Worm (Caenorhabditis elegans) whole organism, L1 larva: ENCODE data around the gene clec-258.
A peak's percentile ranks its signal among the peaks of the same experiment; 100 is the strongest.

Experiments
- C04F5.9 ChIP-seq: sonication (generic microtip); optimal IDR thresholded peaks from 2 replicates; lab custom pipeline; 2016; ENCODE audit warnings: missing genetic modification characterization, missing compliant biosample characterization
- C34B4.2 ChIP-seq: sonication (generic microtip); optimal IDR thresholded peaks from 2 replicates; lab custom pipeline; 2017; ENCODE audit warnings: mild to moderate bottlenecking, missing genetic modification characterization, missing compliant biosample characterization
- aha-1 ChIP-seq: fragments of 150-350 bp; optimal IDR thresholded peaks from 2 replicates; lab custom pipeline; 2014; ENCODE audit warnings: missing biosample characterization, missing genetic modification characterization
- aly-2 ChIP-seq: fragments of 150-350 bp; optimal IDR thresholded peaks from 2 replicates; lab custom pipeline; 2014; ENCODE audit warnings: missing biosample characterization, missing genetic modification characterization
- ama-1 ChIP-seq: fragments of 150-350 bp; optimal IDR thresholded peaks from 2 replicates; lab custom pipeline; 2014
- blmp-1 ChIP-seq: fragments of 150-350 bp; optimal IDR thresholded peaks from 2 replicates; lab custom pipeline; 2014; ENCODE audit warnings: missing biosample characterization, missing genetic modification characterization
- ceh-82 ChIP-seq, 3 experiments: fragments of 150-350 bp in 1 of 3; sonication (generic microtip) in 2 of 3; optimal IDR thresholded peaks; 2 replicates each; lab custom pipeline; 2014 to 2017; ENCODE audit warnings: missing biosample characterization in 3 of 3, missing genetic modification characterization in 3 of 3
- ceh-88 ChIP-seq: fragments of 200-800 bp; sonication (Bioruptor generic); IDR thresholded peaks from 2 replicates; pipeline ENCODE4 v1.3.6; 2022; ENCODE audit warnings: missing genetic modification characterization, missing compliant biosample characterization
- ceh-90 ChIP-seq: sonication (generic microtip); optimal IDR thresholded peaks from 2 replicates; lab custom pipeline; 2016; ENCODE audit warnings: missing genetic modification characterization, missing compliant biosample characterization
- ces-1 ChIP-seq: fragments of 150-350 bp; optimal IDR thresholded peaks from 2 replicates; lab custom pipeline; 2014; ENCODE audit warnings: missing biosample characterization, missing genetic modification reagents, missing genetic modification characterization
- efl-1 ChIP-seq, 4 experiments: fragments of 150-350 bp; optimal IDR thresholded peaks in 3 of 4; peaks in 1 of 4; 1 replicate in 1 of 4; 2 replicates in 3 of 4; lab custom pipeline; 2014; ENCODE audit warnings: missing biosample characterization in 2 of 4, missing genetic modification characterization in 2 of 4, missing genetic modification reagents in 2 of 4
- efl-3 ChIP-seq: fragments of 200-800 bp; sonication (Bioruptor generic); optimal IDR thresholded peaks from 2 replicates; lab custom pipeline; 2018; ENCODE audit warnings: mild to moderate bottlenecking, missing genetic modification characterization, missing compliant biosample characterization
- egl-27 ChIP-seq, 2 experiments: fragments of 150-350 bp in 1 of 2; sonication (generic microtip); optimal IDR thresholded peaks; 3 replicates each; lab custom pipeline; 2017 to 2018; ENCODE audit warnings: missing biosample characterization in 2 of 2, missing genetic modification characterization in 2 of 2, missing genetic modification reagents in 2 of 2
- elt-2 ChIP-seq: sonication (generic microtip); optimal IDR thresholded peaks from 2 replicates; lab custom pipeline; 2016; ENCODE audit warnings: missing genetic modification characterization, mild to moderate bottlenecking, inconsistent platforms, missing compliant biosample characterization, missing genetic modification reagents
- elt-3 ChIP-seq, 6 experiments: fragments of 150-350 bp in 1 of 6; sonication (generic microtip); optimal IDR thresholded peaks; 2 replicates each; lab custom pipeline; 2017 to 2018; ENCODE audit warnings: missing biosample characterization in 6 of 6, missing genetic modification characterization in 6 of 6, inconsistent platforms in 1 of 6
- fkh-10 ChIP-seq: sonication (generic microtip); optimal IDR thresholded peaks from 2 replicates; lab custom pipeline; 2017; ENCODE audit warnings: missing biosample characterization, missing genetic modification reagents, missing genetic modification characterization
- fkh-8 ChIP-seq: sonication (generic microtip); optimal IDR thresholded peaks from 2 replicates; lab custom pipeline; 2016; ENCODE audit warnings: mild to moderate bottlenecking, missing genetic modification characterization, missing compliant biosample characterization
- fos-1 ChIP-seq: fragments of 150-350 bp; optimal IDR thresholded peaks from 2 replicates; lab custom pipeline; 2014; ENCODE audit warnings: missing biosample characterization, missing genetic modification characterization
- hlh-17 ChIP-seq: fragments of 200-800 bp; sonication (Bioruptor generic); optimal IDR thresholded peaks from 2 replicates; lab custom pipeline; 2018; ENCODE audit warnings: missing genetic modification characterization, mild to moderate bottlenecking, missing compliant biosample characterization, moderate library complexity, borderline replicate concordance
- irx-1 ChIP-seq: sonication (generic microtip); optimal IDR thresholded peaks from 2 replicates; lab custom pipeline; 2016; ENCODE audit warnings: missing genetic modification characterization, missing compliant biosample characterization
- isw-1 ChIP-seq: fragments of 200-800 bp; sonication (Bioruptor generic); IDR thresholded peaks from 2 replicates; pipeline ENCODE4 v1.3.6; 2022; ENCODE audit warnings: missing genetic modification characterization, missing compliant biosample characterization
- lin-15B ChIP-seq: fragments of 150-350 bp; sonication (generic microtip); optimal IDR thresholded peaks from 3 replicates; lab custom pipeline; 2014; ENCODE audit warnings: missing biosample characterization, missing genetic modification characterization
- lsy-2 ChIP-seq, 2 experiments: fragments of 150-350 bp; optimal IDR thresholded peaks; 2 replicates each; lab custom pipeline; 2014; ENCODE audit warnings: missing biosample characterization in 2 of 2, missing genetic modification characterization in 2 of 2
- mab-9 ChIP-seq: fragments of 200-800 bp; sonication (Bioruptor generic); IDR thresholded peaks from 2 replicates; pipeline ENCODE4 v1.3.6; 2022; ENCODE audit warnings: missing genetic modification reagents, missing genetic modification characterization, missing compliant biosample characterization
- mdl-1 ChIP-seq, 2 experiments: fragments of 150-350 bp; optimal IDR thresholded peaks; 2 replicates each; lab custom pipeline; 2014 to 2017; ENCODE audit warnings: missing biosample characterization in 2 of 2, missing genetic modification characterization in 2 of 2, inconsistent platforms in 1 of 2
- mep-1 ChIP-seq: fragments of 150-350 bp; optimal IDR thresholded peaks from 2 replicates; lab custom pipeline; 2014; ENCODE audit warnings: missing biosample characterization, missing genetic modification characterization
- nhr-11 ChIP-seq: fragments of 150-350 bp; optimal IDR thresholded peaks from 2 replicates; lab custom pipeline; 2014; ENCODE audit warnings: missing biosample characterization, missing genetic modification characterization
- nhr-19 ChIP-seq: fragments of 200-800 bp; sonication (Bioruptor generic); conservative IDR thresholded peaks from 2 replicates; pipeline ENCODE4 v1.3.6; 2022; ENCODE audit warnings: missing genetic modification characterization, missing compliant biosample characterization
- nhr-77 ChIP-seq: fragments of 150-350 bp; optimal IDR thresholded peaks from 2 replicates; lab custom pipeline; 2014; ENCODE audit warnings: missing biosample characterization, missing genetic modification characterization
- nhr-85 ChIP-seq: sonication (generic microtip); peaks from one replicate; lab custom pipeline; 2016; ENCODE audit warnings: missing genetic modification characterization, inconsistent platforms, missing compliant biosample characterization
- nhr-90 ChIP-seq: sonication (generic microtip); optimal IDR thresholded peaks from 2 replicates; lab custom pipeline; 2016; ENCODE audit warnings: mild to moderate bottlenecking, missing genetic modification characterization, missing compliant biosample characterization; ENCODE audit not compliant: poor library complexity
- pqm-1 ChIP-seq: sonication (generic microtip); optimal IDR thresholded peaks from 3 replicates; lab custom pipeline; 2017; ENCODE audit warnings: missing biosample characterization, missing genetic modification characterization
- sptf-1 ChIP-seq: fragments of 150-350 bp; optimal IDR thresholded peaks from 2 replicates; lab custom pipeline; 2014; ENCODE audit warnings: missing biosample characterization, missing genetic modification characterization
- swsn-7 ChIP-seq: sonication (generic microtip); optimal IDR thresholded peaks from 2 replicates; lab custom pipeline; 2016; ENCODE audit warnings: missing genetic modification characterization, missing compliant biosample characterization
- tbx-2 ChIP-seq: sonication (generic microtip); optimal IDR thresholded peaks from 2 replicates; lab custom pipeline; 2016; ENCODE audit warnings: missing genetic modification characterization, missing compliant biosample characterization
- unc-130 ChIP-seq: fragments of 150-350 bp; optimal IDR thresholded peaks from 2 replicates; lab custom pipeline; 2017; ENCODE audit warnings: missing biosample characterization, missing genetic modification characterization, inconsistent platforms
- unc-30 ChIP-seq: sonication (generic microtip); optimal IDR thresholded peaks from 2 replicates; lab custom pipeline; 2017; ENCODE audit warnings: missing biosample characterization, missing genetic modification characterization
- zip-4 ChIP-seq: fragments of 200-800 bp; sonication (Bioruptor generic); optimal IDR thresholded peaks from 2 replicates; lab custom pipeline; 2018; ENCODE audit warnings: mild to moderate bottlenecking, missing genetic modification characterization, moderate library complexity, missing compliant biosample characterization
- ztf-4 ChIP-seq: fragments of 150-350 bp; optimal IDR thresholded peaks from 2 replicates; lab custom pipeline; 2014; ENCODE audit warnings: missing biosample characterization, missing genetic modification characterization

The clec-258 gene

DNA sequence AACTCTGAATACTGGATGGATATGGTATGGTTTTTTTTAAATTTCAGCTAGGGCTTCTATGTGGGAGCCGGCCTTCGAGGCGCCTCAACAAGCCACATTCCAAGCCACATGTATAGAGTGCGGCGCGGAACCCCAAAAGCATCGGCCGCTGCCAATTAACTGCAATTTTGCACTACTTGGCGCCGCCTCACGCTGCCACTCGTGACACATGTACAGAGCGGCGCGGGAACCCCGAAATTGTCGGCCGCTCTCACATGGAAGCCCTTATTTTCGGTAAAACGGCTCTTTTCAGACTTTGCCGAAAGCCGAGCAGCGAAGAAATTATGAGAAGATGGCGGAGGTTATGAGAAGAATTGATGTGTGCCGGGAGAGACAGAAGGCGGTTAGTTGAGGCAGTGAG lies 44.4 kb upstream of the clec-258 start:
- TF ChIP-seq nhr-85 (tag; lab: Kevin White, UChicago) (peak; percentile 11), hlh-17 (GFP tag; lab: Kevin White, UChicago) (no peak)

ce11 chrV:19744210-19744609 lies 44.0 kb upstream of the clec-258 start:
- TF ChIP-seq lin-15B (tag; lab: Kevin White, UChicago): no peak
- TF ChIP-seq ama-1 (lab: Kevin White, UChicago): no peak
- TF ChIP-seq pqm-1 (tag; lab: Kevin White, UChicago): no peak
- TF ChIP-seq egl-27 (tag; optimal IDR thresholded peaks at IDR 0.05; lab: Kevin White, UChicago): no peak
- TF ChIP-seq ceh-88 (GFP tag; lab: Robert Waterston, UW): no peak
- no peak for TF ChIP-seq lsy-2 (tag; optimal IDR thresholded peaks at IDR 0.05; lab: Kevin White, UChicago)
- TF ChIP-seq mab-9 (GFP tag; lab: Robert Waterston, UW): no peak
- TF ChIP-seq mdl-1 (tag; optimal IDR thresholded peaks at IDR 0.05; lab: Kevin White, UChicago): no peak
- TF ChIP-seq efl-3 (GFP tag; lab: Kevin White, UChicago): no peak
- no peak for TF ChIP-seq efl-1 (optimal IDR thresholded peaks at IDR 0.05; lab: Kevin White, UChicago)
- no peak for TF ChIP-seq efl-1 (GFP tag; optimal IDR thresholded peaks at IDR 0.05 in 1 of 2; lab: Kevin White, UChicago)
- TF ChIP-seq fkh-8: no peak
- no peak for TF ChIP-seq isw-1

ce11 chrV:19745852-19746251 lies 42.4 kb upstream of the clec-258 start, which contains the start of gene W04E12.5:
TSS of gene W04E12.5 (plus strand) at chrV:19746152.
- TF ChIP-seq zip-4 (GFP tag; lab: Kevin White, UChicago): no peak
- no peak for TF ChIP-seq ceh-90 (tag; lab: Kevin White, UChicago)
- TF ChIP-seq nhr-11 (tag; lab: Kevin White, UChicago): no peak
- TF ChIP-seq aha-1 (tag; lab: Kevin White, UChicago): no peak
- no peak for TF ChIP-seq nhr-85 (tag; lab: Kevin White, UChicago)
- TF ChIP-seq sptf-1 (tag; lab: Kevin White, UChicago): no peak
- no peak for TF ChIP-seq ceh-88 (GFP tag; lab: Robert Waterston, UW)
- no peak for TF ChIP-seq ces-1 (GFP tag; lab: Kevin White, UChicago)
- TF ChIP-seq fkh-10 (GFP tag; lab: Kevin White, UChicago): no peak
- no peak for TF ChIP-seq tbx-2 (tag; lab: Kevin White, UChicago)

- TF ChIP-seq blmp-1 (tag; lab: Kevin White, UChicago) (no peak), irx-1 (tag; lab: Kevin White, UChicago) (no peak), zip-4 (GFP tag; lab: Kevin White, UChicago) (no peak)
Observed at ce11 chrV:19747144-19747543, 41.1 kb upstream of the clec-258 start.

DNA sequence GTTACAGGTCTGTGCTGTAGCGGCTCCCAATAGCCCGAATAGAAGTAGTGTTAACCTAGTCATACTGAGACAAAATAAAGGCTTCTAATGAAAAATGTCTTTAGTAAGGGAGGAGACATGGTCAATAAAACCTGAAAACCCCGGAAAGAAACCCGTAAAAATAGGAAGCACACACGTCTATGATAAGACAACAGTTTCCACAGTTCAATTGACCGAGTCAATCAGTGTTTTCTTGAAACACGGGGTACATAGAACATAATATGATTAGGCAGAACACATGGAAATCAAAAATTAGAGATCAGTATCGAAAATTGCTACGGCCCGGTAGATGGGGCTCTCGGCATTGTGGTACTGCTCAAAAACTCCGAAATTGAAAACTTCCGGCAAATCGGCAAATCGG lies 37.1 kb upstream of the clec-258 start, which contains the start of gene clec-49:
Gene clec-49 (minus strand): TSS at position 103 of the 400 bp plus-strand sequence.
- TF ChIP-seq elt-2 (tag; lab: Kevin White, UChicago) (peak; percentile 1), swsn-7 (tag; lab: Kevin White, UChicago) (no peak)

- TF ChIP-seq ceh-82 (tag; optimal IDR thresholded peaks at IDR 0.05; lab: Kevin White, UChicago) (no peak), elt-3 (tag; optimal IDR thresholded peaks at IDR 0.05; lab: Kevin White, UChicago) (no peak), fos-1 (tag; lab: Kevin White, UChicago) (no peak), nhr-77 (no peak), unc-30 (tag; lab: Kevin White, UChicago) (no peak), nhr-90 (tag; lab: Kevin White, UChicago) (no peak), unc-130 (tag; lab: Kevin White, UChicago) (no peak), sptf-1 (tag; lab: Kevin White, UChicago) (no peak), ztf-4 (tag; lab: Kevin White, UChicago) (no peak), mep-1 (tag; lab: Kevin White, UChicago) (no peak), C34B4.2 (no peak), aly-2 (no peak), nhr-19 (no peak), C04F5.9 (tag; lab: Kevin White, UChicago) (no peak), efl-3 (GFP tag; lab: Kevin White, UChicago) (no peak)
- TF ChIP-seq, all 84 proteins: peak for 0
Observed at ce11 chrV:19752879-19753278, 35.4 kb upstream of the clec-258 start.
